Fruit fly (Drosophila melanogaster) whole organism: ENCODE measurements around the gene CG15914.

ENCODE experiments used
- CG8478 ChIP-seq: fragments of >200 bp; optimal IDR thresholded peaks from 2 replicates; lab custom pipeline; 2018; ENCODE audit warnings: inconsistent platforms
- EcR ChIP-seq, 2 experiments: fragments of >200 bp; optimal IDR thresholded peaks; 2 replicates each; lab custom pipeline; 2017; ENCODE audit warnings: missing biosample characterization in 2 of 2, missing genetic modification characterization in 2 of 2, missing genetic modification reagents in 2 of 2
- psq ChIP-seq: fragments of >200 bp; optimal IDR thresholded peaks from 2 replicates; lab custom pipeline; 2017
- usp ChIP-seq: fragments of >200 bp; optimal IDR thresholded peaks from 2 replicates; lab custom pipeline; 2017; ENCODE audit warnings: missing biosample characterization, missing genetic modification characterization, mixed read lengths

dm6 chrX:15866032-15866431, 12.8 kb downstream of the CG15914 start:
- TF ChIP-seq usp (no peak), CG8478 (lab: Kevin White, UChicago) (no peak), EcR (GFP tag; optimal IDR thresholded peaks at IDR 0.05; lab: Kevin White, UChicago) (no peak), psq (lab: Kevin White, UChicago) (no peak)
